Fruit fly (Drosophila melanogaster): ENCODE measurements around the gene NELF-B.

NELF-B gene

DNA sequence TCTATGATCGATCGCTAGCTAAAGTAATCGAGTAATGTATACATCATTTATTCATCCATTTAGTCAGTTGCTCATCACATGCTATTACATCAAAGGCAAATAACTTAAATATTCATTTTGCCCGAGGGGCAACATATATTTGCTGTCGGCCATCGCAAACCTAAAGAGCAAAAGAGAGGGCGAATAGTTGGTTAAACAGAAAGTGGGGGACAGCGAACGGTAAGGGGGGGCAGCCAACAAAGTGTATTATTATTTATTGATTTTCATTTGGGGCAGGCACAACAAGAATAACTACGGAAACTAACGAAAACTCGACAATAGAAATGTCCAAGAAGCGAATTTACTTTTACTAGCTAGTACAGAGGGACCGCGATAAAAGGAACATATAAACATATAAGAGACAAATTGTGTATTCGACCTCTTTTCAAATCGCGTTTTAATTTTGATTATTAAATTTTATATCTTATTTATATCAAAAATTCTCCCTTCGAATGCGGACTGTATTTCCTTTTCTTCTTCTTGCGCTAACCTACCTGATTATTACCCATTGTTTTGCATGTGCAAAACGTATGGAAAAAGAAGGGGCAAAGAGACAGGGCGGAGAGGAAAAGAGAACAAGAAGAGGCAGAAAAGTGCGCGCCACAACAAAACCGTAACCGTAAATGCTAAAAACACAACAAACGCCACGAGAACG is 36.8 kb downstream of the NELF-B start:
- no peak for TF ChIP-seq tj (GFP tag; optimal IDR thresholded peaks at IDR 0.05)
- peak; percentile 91 for TF ChIP-seq bab1 (GFP tag; optimal IDR thresholded peaks at IDR 0.05)
- TF ChIP-seq ovo (GFP tag; optimal IDR thresholded peaks at IDR 0.05): no peak
- peak; percentile 78 for TF ChIP-seq CG14711 (tag; optimal IDR thresholded peaks at IDR 0.05)
- TF ChIP-seq toe (GFP tag; optimal IDR thresholded peaks at IDR 0.05): no peak
- no peak for TF ChIP-seq CG33017 (tag; optimal IDR thresholded peaks at IDR 0.05)
- TF ChIP-seq pad (GFP tag; optimal IDR thresholded peaks at IDR 0.05): peak; percentile 58
- peak; percentile 29 for TF ChIP-seq CG12768 (GFP tag; optimal IDR thresholded peaks at IDR 0.05)
- peak; percentile 27 for TF ChIP-seq CG7045 (GFP tag; optimal IDR thresholded peaks at IDR 0.05)
- TF ChIP-seq Crg-1 (GFP tag; optimal IDR thresholded peaks at IDR 0.05): peak; percentile 77
- TF ChIP-seq Mnt (GFP tag; optimal IDR thresholded peaks at IDR 0.05): peak; percentile 67
- no peak for TF ChIP-seq CG5204 (GFP tag; optimal IDR thresholded peaks at IDR 0.05)
- no peak for TF ChIP-seq kay (GFP tag; ENCODE audit: borderline replicate concordance)
- peak; percentile 47 for TF ChIP-seq cic (GFP tag; optimal IDR thresholded peaks at IDR 0.05)
- TF ChIP-seq CG1620 (GFP tag; optimal IDR thresholded peaks at IDR 0.05): peak; percentile 34
- no peak for TF ChIP-seq CG11617 (GFP tag; optimal IDR thresholded peaks at IDR 0.05)
- TF ChIP-seq CG7101 (tag; optimal IDR thresholded peaks at IDR 0.05): peak; percentile 81
- no peak for TF ChIP-seq cnc (optimal IDR thresholded peaks at IDR 0.05)
- TF ChIP-seq Hr96 (GFP tag; optimal IDR thresholded peaks at IDR 0.05): no peak

DNA sequence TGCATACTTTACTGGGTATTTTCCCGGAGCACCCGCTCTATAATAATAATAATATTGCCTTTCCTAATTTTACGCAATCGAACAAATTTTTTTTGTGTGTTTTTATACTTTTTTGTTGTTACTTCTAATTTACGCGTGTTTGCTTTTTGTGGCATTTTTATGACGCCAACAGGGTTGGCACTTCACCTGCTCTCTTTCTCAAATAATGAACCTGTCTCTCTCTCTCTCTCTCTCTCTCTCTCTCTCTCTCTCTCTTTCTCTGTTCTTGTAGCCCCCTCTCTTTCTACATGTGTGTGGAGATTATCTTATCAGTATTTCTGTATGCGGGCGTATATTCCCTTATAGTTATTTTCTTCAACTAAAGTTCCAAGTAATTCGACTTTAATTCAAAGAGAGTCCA is 37.5 kb downstream of the NELF-B start:
- TF ChIP-seq tj (GFP tag; optimal IDR thresholded peaks at IDR 0.05): peak; percentile 1
- TF ChIP-seq Mnt (GFP tag; optimal IDR thresholded peaks at IDR 0.05): peak; percentile 61
- TF ChIP-seq Crg-1 (GFP tag; optimal IDR thresholded peaks at IDR 0.05): no peak
- no peak for TF ChIP-seq Hr96 (GFP tag; optimal IDR thresholded peaks at IDR 0.05)
- TF ChIP-seq bab1 (GFP tag; optimal IDR thresholded peaks at IDR 0.05): no peak
- TF ChIP-seq CG12768 (GFP tag; optimal IDR thresholded peaks at IDR 0.05): peak; percentile 60
- TF ChIP-seq CG7101 (tag; optimal IDR thresholded peaks at IDR 0.05): peak; percentile 60
- TF ChIP-seq CG5204 (GFP tag; optimal IDR thresholded peaks at IDR 0.05): no peak
- peak; percentile 3 for TF ChIP-seq CG33017 (tag; optimal IDR thresholded peaks at IDR 0.05)
- TF ChIP-seq ovo (GFP tag; optimal IDR thresholded peaks at IDR 0.05): no peak
- TF ChIP-seq cic (GFP tag; optimal IDR thresholded peaks at IDR 0.05): peak; percentile 45
- TF ChIP-seq cnc (optimal IDR thresholded peaks at IDR 0.05): no peak
- peak; percentile 90 for TF ChIP-seq kay (GFP tag; ENCODE audit: borderline replicate concordance)
- no peak for TF ChIP-seq pad (GFP tag; optimal IDR thresholded peaks at IDR 0.05)
- peak; percentile 20 for TF ChIP-seq Clk (GFP tag; optimal IDR thresholded peaks at IDR 0.05)
- peak; percentile 39 for TF ChIP-seq CG11617 (GFP tag; optimal IDR thresholded peaks at IDR 0.05)
- TF ChIP-seq CG7045 (GFP tag; optimal IDR thresholded peaks at IDR 0.05): peak; percentile 14
- peak; percentile 17 for TF ChIP-seq CG1620 (GFP tag; optimal IDR thresholded peaks at IDR 0.05)
- no peak for TF ChIP-seq toe (GFP tag; optimal IDR thresholded peaks at IDR 0.05)
- peak; percentile 55 for TF ChIP-seq CG14711 (tag; optimal IDR thresholded peaks at IDR 0.05)

DNA sequence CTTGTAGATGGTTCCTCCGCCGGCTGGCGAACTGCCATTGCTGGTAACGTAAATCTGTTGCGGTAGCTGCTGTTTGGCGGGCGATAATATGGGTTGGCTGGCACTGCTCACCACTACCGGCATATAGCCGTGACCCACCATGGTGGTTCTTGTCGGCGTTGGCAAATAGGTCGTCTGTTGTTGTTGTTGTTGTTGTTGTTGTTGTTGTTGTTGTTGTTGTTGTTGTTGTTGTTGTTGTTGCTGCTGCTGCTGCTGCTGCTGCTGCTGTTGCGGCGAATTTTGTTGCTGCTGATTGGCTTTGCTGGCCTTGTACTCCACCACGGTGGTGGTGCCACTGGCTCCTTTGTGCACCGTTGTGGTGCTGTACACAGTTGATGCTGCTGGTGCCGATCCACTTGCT is 39.3 kb downstream of the NELF-B start:
- TF ChIP-seq tj (GFP tag; optimal IDR thresholded peaks at IDR 0.05): no peak
- TF ChIP-seq cnc (optimal IDR thresholded peaks at IDR 0.05): no peak
- no peak for TF ChIP-seq Hr96 (GFP tag; optimal IDR thresholded peaks at IDR 0.05)
- TF ChIP-seq pad (GFP tag; optimal IDR thresholded peaks at IDR 0.05): no peak
- no peak for TF ChIP-seq CG12768 (GFP tag; optimal IDR thresholded peaks at IDR 0.05)
- no peak for TF ChIP-seq CG33017 (tag; optimal IDR thresholded peaks at IDR 0.05)
- no peak for TF ChIP-seq CG11617 (GFP tag; optimal IDR thresholded peaks at IDR 0.05)
- TF ChIP-seq ovo (GFP tag; optimal IDR thresholded peaks at IDR 0.05): no peak
- TF ChIP-seq bab1 (GFP tag; optimal IDR thresholded peaks at IDR 0.05): no peak
- TF ChIP-seq CG7045 (GFP tag; optimal IDR thresholded peaks at IDR 0.05): no peak
- no peak for TF ChIP-seq CG7101 (tag; optimal IDR thresholded peaks at IDR 0.05)
- no peak for TF ChIP-seq Crg-1 (GFP tag; optimal IDR thresholded peaks at IDR 0.05)
- no peak for TF ChIP-seq toe (GFP tag; optimal IDR thresholded peaks at IDR 0.05)
- TF ChIP-seq CG1620 (GFP tag; optimal IDR thresholded peaks at IDR 0.05): no peak
- TF ChIP-seq CG14711 (tag; optimal IDR thresholded peaks at IDR 0.05): no peak
- TF ChIP-seq CG5204 (GFP tag; optimal IDR thresholded peaks at IDR 0.05): no peak
- no peak for TF ChIP-seq Clk (GFP tag; optimal IDR thresholded peaks at IDR 0.05)
- TF ChIP-seq Mnt (GFP tag; optimal IDR thresholded peaks at IDR 0.05): no peak

DNA sequence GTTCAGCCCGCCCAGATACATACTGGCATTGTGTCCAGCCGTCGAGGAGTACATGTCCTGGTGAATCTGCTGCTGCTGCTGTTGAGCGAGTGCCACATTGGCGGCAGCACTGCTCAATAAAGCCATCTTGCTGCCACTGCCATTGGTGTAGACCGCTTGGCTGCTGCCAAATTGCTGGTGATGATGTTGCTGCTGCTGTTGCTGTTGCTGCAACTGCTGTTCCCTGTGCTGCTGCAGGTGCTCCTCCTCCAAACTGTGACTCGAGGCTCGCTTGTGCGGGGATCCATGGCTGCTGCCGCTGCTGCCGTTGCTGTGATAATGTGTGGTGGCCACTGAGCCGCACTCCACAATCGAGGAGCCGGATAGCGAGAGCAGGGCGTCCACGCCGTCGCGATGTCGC is 42.1 kb downstream of the NELF-B start:
- TF ChIP-seq CG7045 (GFP tag; optimal IDR thresholded peaks at IDR 0.05): no peak
- TF ChIP-seq cic (GFP tag; optimal IDR thresholded peaks at IDR 0.05): no peak
- TF ChIP-seq Crg-1 (GFP tag; optimal IDR thresholded peaks at IDR 0.05): no peak
- no peak for TF ChIP-seq CG11617 (GFP tag; optimal IDR thresholded peaks at IDR 0.05)

DNA sequence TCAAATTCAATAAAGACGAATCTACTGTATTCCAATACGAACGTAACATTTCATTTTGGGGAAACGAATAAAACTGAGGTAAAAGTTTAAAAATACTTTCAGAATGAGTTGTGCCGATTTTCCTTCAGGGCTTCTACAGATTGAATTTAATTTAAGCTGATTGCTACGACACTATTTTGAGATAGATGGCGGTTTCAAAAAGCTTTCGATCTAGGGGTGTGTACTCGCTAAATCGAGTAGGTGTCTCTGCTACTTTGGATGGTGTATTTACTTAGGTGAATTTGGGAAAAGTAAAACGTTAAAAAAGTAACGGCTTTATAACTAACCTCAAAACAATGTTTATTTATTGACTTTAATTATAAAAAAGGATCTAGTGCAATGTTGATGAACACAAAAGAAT is 49.3 kb downstream of the NELF-B start:
- no peak for TF ChIP-seq pad (GFP tag; optimal IDR thresholded peaks at IDR 0.05)
- no peak for TF ChIP-seq kay (GFP tag; ENCODE audit: borderline replicate concordance)
- TF ChIP-seq CG1620 (GFP tag; optimal IDR thresholded peaks at IDR 0.05): peak; percentile 2
- TF ChIP-seq bab1 (GFP tag; optimal IDR thresholded peaks at IDR 0.05): peak; percentile 54
- no peak for TF ChIP-seq CG7101 (tag; optimal IDR thresholded peaks at IDR 0.05)
- TF ChIP-seq CG33017 (tag; optimal IDR thresholded peaks at IDR 0.05): no peak
- TF ChIP-seq CG7045 (GFP tag; optimal IDR thresholded peaks at IDR 0.05): no peak
- no peak for TF ChIP-seq Clk (GFP tag; optimal IDR thresholded peaks at IDR 0.05)
- TF ChIP-seq ovo (GFP tag; optimal IDR thresholded peaks at IDR 0.05): no peak
- TF ChIP-seq Mnt (GFP tag; optimal IDR thresholded peaks at IDR 0.05): no peak
- TF ChIP-seq CG12768 (GFP tag; optimal IDR thresholded peaks at IDR 0.05): no peak
- TF ChIP-seq Crg-1 (GFP tag; optimal IDR thresholded peaks at IDR 0.05): peak; percentile 3
- no peak for TF ChIP-seq CG11617 (GFP tag; optimal IDR thresholded peaks at IDR 0.05)

DNA sequence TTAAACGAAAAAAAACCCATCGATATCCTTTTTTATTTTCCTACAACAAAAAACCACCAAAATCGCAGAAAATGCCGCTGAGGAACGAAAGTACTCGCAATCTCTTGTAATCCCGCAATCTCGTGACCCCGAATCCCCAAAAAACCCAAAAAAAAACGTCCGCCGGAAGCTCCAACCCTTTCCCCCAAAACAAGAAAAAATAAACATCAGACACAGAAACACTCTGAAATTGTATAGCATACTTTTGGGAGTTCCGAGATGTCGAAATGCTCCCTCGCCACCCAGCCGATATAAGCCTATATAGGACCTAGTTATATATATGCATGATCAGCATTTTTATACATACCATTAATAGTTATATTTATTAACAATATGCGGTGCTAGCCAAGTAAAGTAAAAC is 51.3 kb downstream of the NELF-B start:
- TF ChIP-seq kay (GFP tag; ENCODE audit: borderline replicate concordance) (no peak), CG7101 (tag; optimal IDR thresholded peaks at IDR 0.05) (no peak), CG12768 (GFP tag; optimal IDR thresholded peaks at IDR 0.05) (no peak), CG7045 (GFP tag; optimal IDR thresholded peaks at IDR 0.05) (no peak), Mnt (GFP tag; optimal IDR thresholded peaks at IDR 0.05) (no peak), toe (GFP tag; optimal IDR thresholded peaks at IDR 0.05) (no peak), Hr96 (GFP tag; optimal IDR thresholded peaks at IDR 0.05) (no peak), ovo (GFP tag; optimal IDR thresholded peaks at IDR 0.05) (no peak), CG11617 (GFP tag; optimal IDR thresholded peaks at IDR 0.05) (no peak), Crg-1 (GFP tag; optimal IDR thresholded peaks at IDR 0.05) (no peak), pad (GFP tag; optimal IDR thresholded peaks at IDR 0.05) (no peak), CG33017 (tag; optimal IDR thresholded peaks at IDR 0.05) (no peak)

Data from whole organism, adult.